Fruit fly (Drosophila melanogaster): ENCODE results near the gene CG9951.

dm6 chr3L:16865832-16866163, 2.8 kb downstream of the CG9951 start:
- TF ChIP-seq insv (optimal IDR thresholded peaks at IDR 0.05): no peak
- no peak for TF ChIP-seq ttk (optimal IDR thresholded peaks at IDR 0.05)
- TF ChIP-seq Myc (optimal IDR thresholded peaks at IDR 0.05): no peak
- TF ChIP-seq h (optimal IDR thresholded peaks at IDR 0.05): no peak

Data from Kc167 (cell line).